Worm (Caenorhabditis elegans): ENCODE results near the gene srsx-35.

The srsx-35 gene

ce11 chrV:20691585-20691984, 10.4 kb downstream of the srsx-35 start, which contains the start of gene F53F8.4:
TSS of gene F53F8.4 (minus strand) at chrV:20691685.
- no peak for TF ChIP-seq xnd-1 (tag; optimal IDR thresholded peaks at IDR 0.05)
- no peak for TF ChIP-seq attf-5 (GFP tag; optimal IDR thresholded peaks at IDR 0.05)
- TF ChIP-seq ceh-91 (GFP tag; IDR thresholded peaks at IDR 0.05): no peak
- no peak for TF ChIP-seq D2030.7 (GFP tag; IDR thresholded peaks at IDR 0.05)
- no peak for TF ChIP-seq lir-1 (GFP tag; conservative IDR thresholded peaks at IDR 0.05)
- TF ChIP-seq ama-1 (optimal IDR thresholded peaks at IDR 0.05): no peak
- TF ChIP-seq ama-1 (GFP tag; optimal IDR thresholded peaks at IDR 0.05): no peak

- TF ChIP-seq chd-7 (tag; optimal IDR thresholded peaks at IDR 0.05): no peak
- TF ChIP-seq lsl-1 (GFP tag; optimal IDR thresholded peaks at IDR 0.05): no peak
Measured at ce11 chrV:20692903-20693302, 11.7 kb downstream of the srsx-35 start.

- no peak for TF ChIP-seq hlh-26 (GFP tag; conservative IDR thresholded peaks at IDR 0.05)
- peak; percentile 68 for TF ChIP-seq pbrm-1 (GFP tag; IDR thresholded peaks at IDR 0.05)
- TF ChIP-seq rpc-1 (optimal IDR thresholded peaks at IDR 0.05): peak; percentile 86
- TF ChIP-seq rpc-1 (tag; optimal IDR thresholded peaks at IDR 0.05): peak; percentile 88
- TF ChIP-seq tlf-1 (GFP tag; optimal IDR thresholded peaks at IDR 0.05): no peak
- no peak for TF ChIP-seq bed-1 (GFP tag; IDR thresholded peaks at IDR 0.05)
- peak; percentile 45 for TF ChIP-seq ZK185.1 (tag; optimal IDR thresholded peaks at IDR 0.05; ENCODE audit: poor library complexity, severe bottlenecking)
- TF ChIP-seq aptf-2 (GFP tag; conservative IDR thresholded peaks at IDR 0.05): no peak
- peak; percentile 38 for TF ChIP-seq fkh-3 (tag; optimal IDR thresholded peaks at IDR 0.05)
- TF ChIP-seq let-607 (tag; optimal IDR thresholded peaks at IDR 0.05): peak in 1 of 2 experiments; percentile 52
- peak; percentile 22 for TF ChIP-seq gei-17 (GFP tag; optimal IDR thresholded peaks at IDR 0.05)
- TF ChIP-seq F57A8.1 (GFP tag; optimal IDR thresholded peaks at IDR 0.05): peak; percentile 7
- TF ChIP-seq Y67H2A.10 (GFP tag; conservative IDR thresholded peaks at IDR 0.05): no peak
- peak; percentile 80 for TF ChIP-seq somi-1 (GFP tag; optimal IDR thresholded peaks at IDR 0.05)
- TF ChIP-seq hsf-1 (GFP tag; IDR thresholded peaks at IDR 0.05): 0 out of 2 replicates have a peak, but pooled peaks have one; percentile 25
- peak; percentile 87 for TF ChIP-seq zim-3 (tag; optimal IDR thresholded peaks at IDR 0.05)
- TF ChIP-seq madf-10 (tag; optimal IDR thresholded peaks at IDR 0.05): peak; percentile 42
- TF ChIP-seq snpc-1.3 (tag; optimal IDR thresholded peaks at IDR 0.05; ENCODE audit: insufficient read depth): peak; percentile 46
- TF ChIP-seq F39B2.1 (GFP tag; IDR thresholded peaks at IDR 0.05): no peak
- no peak for TF ChIP-seq cebp-1 (GFP tag; IDR thresholded peaks at IDR 0.05)
- TF ChIP-seq cebp-1 (tag; optimal IDR thresholded peaks at IDR 0.05): peak; percentile 63
- TF ChIP-seq xnd-1 (tag; optimal IDR thresholded peaks at IDR 0.05): no peak
- peak; percentile 26; the same call in 1 of the 2 replicates for TF ChIP-seq madf-6 (GFP tag; IDR thresholded peaks at IDR 0.05)
- TF ChIP-seq F52B5.7 (tag; optimal IDR thresholded peaks at IDR 0.05): peak; percentile 62
- TF ChIP-seq lin-35 (GFP tag; optimal IDR thresholded peaks at IDR 0.05): peak in 1 of 3 experiments; percentile 19
- TF ChIP-seq Y56A3A.18 (GFP tag; IDR thresholded peaks at IDR 0.05): peak; percentile 70; the same call in 1 of the 2 replicates
- 0 out of 2 replicates have a peak, but pooled peaks have one; percentile 83 for TF ChIP-seq ceh-58 (GFP tag; IDR thresholded peaks at IDR 0.05)
- peak; percentile 8 for TF ChIP-seq B0035.1 (tag; optimal IDR thresholded peaks at IDR 0.05)
- peak; percentile 67 for TF ChIP-seq ztf-18 (tag; optimal IDR thresholded peaks at IDR 0.05)
- TF ChIP-seq dpl-1 (GFP tag; optimal IDR thresholded peaks at IDR 0.05): no peak
- TF ChIP-seq nhr-80 (tag; optimal IDR thresholded peaks at IDR 0.05): peak; percentile 10
- TF ChIP-seq ztf-28 (GFP tag; IDR thresholded peaks at IDR 0.05): 0 out of 2 replicates have a peak, but pooled peaks have one; percentile 24
- peak; percentile 52 for TF ChIP-seq chd-7 (tag; optimal IDR thresholded peaks at IDR 0.05)
- no peak for TF ChIP-seq ztf-6 (GFP tag; IDR thresholded peaks at IDR 0.05)
- peak; percentile 66 for TF ChIP-seq hmg-1.2 (GFP tag; IDR thresholded peaks at IDR 0.05)
- TF ChIP-seq akir-1 (GFP tag; optimal IDR thresholded peaks at IDR 0.05): no peak
- no peak for TF ChIP-seq aptf-3 (GFP tag; IDR thresholded peaks at IDR 0.05)
- TF ChIP-seq lag-1 (GFP tag; IDR thresholded peaks at IDR 0.05): no peak
- TF ChIP-seq hmg-20 (GFP tag; IDR thresholded peaks at IDR 0.05): peak; percentile 19; the same call in 1 of the 2 replicates
Measured at ce11 chrV:20693968-20694367, 12.7 kb downstream of the srsx-35 start.
